Worm (Caenorhabditis elegans) whole organism, L4 larva: Measurements from ENCODE around the gene cyn-12.

Source experiments
- F10B5.3 ChIP-seq: sonication (generic microtip); optimal IDR thresholded peaks from 2 replicates; lab custom pipeline; 2016; ENCODE audit warnings: mild to moderate bottlenecking, missing genetic modification characterization, missing compliant biosample characterization
- R02D3.7 ChIP-seq: fragments of 150-350 bp; sonication (generic microtip); optimal IDR thresholded peaks from 3 replicates; lab custom pipeline; 2014; ENCODE audit warnings: missing biosample characterization, missing genetic modification characterization
- Y48G9A.11 ChIP-seq: fragments of 200-800 bp; sonication (Bioruptor generic); IDR thresholded peaks from 2 replicates; pipeline ENCODE4 v1.3.6; 2022; ENCODE audit warnings: missing genetic modification reagents, missing genetic modification characterization, missing compliant biosample characterization
- Y5F2A.4 ChIP-seq: fragments of 200-800 bp; sonication (Bioruptor generic); optimal IDR thresholded peaks from 2 replicates; lab custom pipeline; 2018; ENCODE audit warnings: mild to moderate bottlenecking, missing genetic modification characterization, missing compliant biosample characterization
- Y75B8A.6 ChIP-seq: fragments of 200-800 bp; sonication (Bioruptor generic); IDR thresholded peaks from 2 replicates; pipeline ENCODE4 v1.3.6; 2022; ENCODE audit warnings: missing genetic modification reagents, missing genetic modification characterization, missing compliant biosample characterization
- ZK546.5 ChIP-seq, 2 experiments: sonication (generic microtip); optimal IDR thresholded peaks; 2 replicates each; lab custom pipeline; 2017; ENCODE audit warnings: missing biosample characterization in 2 of 2, missing genetic modification characterization in 2 of 2
- ama-1 ChIP-seq: fragments of 150-350 bp; optimal IDR thresholded peaks from 2 replicates; lab custom pipeline; 2014; ENCODE audit warnings: inconsistent platforms, mixed read lengths
- ceh-20 ChIP-seq: fragments of 200-800 bp; sonication (Bioruptor generic); IDR thresholded peaks from 2 replicates; pipeline ENCODE4 v1.3.6; 2022; ENCODE audit warnings: missing genetic modification reagents, missing genetic modification characterization, missing compliant biosample characterization
- ceh-28 ChIP-seq: fragments of 150-350 bp; optimal IDR thresholded peaks from 2 replicates; lab custom pipeline; 2014; ENCODE audit warnings: missing biosample characterization, missing genetic modification reagents, missing genetic modification characterization
- ces-1 ChIP-seq: fragments of 150-350 bp; sonication (generic microtip); optimal IDR thresholded peaks from 4 replicates; lab custom pipeline; 2014; ENCODE audit warnings: missing biosample characterization, missing genetic modification reagents, missing genetic modification characterization
- cey-2 ChIP-seq: sonication (generic microtip); optimal IDR thresholded peaks from 3 replicates; lab custom pipeline; 2017; ENCODE audit warnings: missing genetic modification characterization, mild to moderate bottlenecking, missing compliant biosample characterization, antibody characterized with exemption, borderline replicate concordance; ENCODE audit not compliant: insufficient read depth
- ctbp-1 ChIP-seq: fragments of 200-800 bp; sonication (Bioruptor generic); IDR thresholded peaks from 2 replicates; pipeline ENCODE4 v1.3.6; 2022; ENCODE audit warnings: missing genetic modification reagents, missing genetic modification characterization, missing compliant biosample characterization
- daf-12 ChIP-seq: fragments of 150-350 bp; optimal IDR thresholded peaks from 2 replicates; lab custom pipeline; 2014; ENCODE audit warnings: missing biosample characterization, missing genetic modification reagents, missing genetic modification characterization
- dpl-1 ChIP-seq: fragments of 150-350 bp; optimal IDR thresholded peaks from 2 replicates; lab custom pipeline; 2014; ENCODE audit warnings: missing biosample characterization, missing genetic modification reagents, missing genetic modification characterization
- duxl-1 ChIP-seq: sonication (generic microtip); optimal IDR thresholded peaks from 2 replicates; lab custom pipeline; 2016; ENCODE audit warnings: mild to moderate bottlenecking, missing genetic modification characterization, moderate library complexity, missing compliant biosample characterization; ENCODE audit not compliant: poor library complexity
- egl-43 ChIP-seq: fragments of 200-800 bp; sonication (Bioruptor generic); IDR thresholded peaks from 2 replicates; pipeline ENCODE4 v1.3.6; 2022; ENCODE audit warnings: missing genetic modification reagents, missing genetic modification characterization, missing compliant biosample characterization
- fkh-10 ChIP-seq: fragments of 150-350 bp; optimal IDR thresholded peaks from 2 replicates; lab custom pipeline; 2014; ENCODE audit warnings: missing biosample characterization, missing genetic modification reagents, missing genetic modification characterization
- hlh-30 ChIP-seq: sonication (generic microtip); optimal IDR thresholded peaks from 2 replicates; lab custom pipeline; 2017; ENCODE audit warnings: antibody characterized with exemption, mild to moderate bottlenecking, missing genetic modification characterization, missing compliant biosample characterization; ENCODE audit not compliant: insufficient read depth
- jun-1 ChIP-seq: fragments of 150-350 bp; optimal IDR thresholded peaks from 2 replicates; lab custom pipeline; 2014; ENCODE audit warnings: missing biosample characterization, missing genetic modification reagents, missing genetic modification characterization
- lin-38 ChIP-seq: fragments of 200-800 bp; sonication (Bioruptor generic); IDR thresholded peaks from 2 replicates; pipeline ENCODE4 v1.3.6; 2022; ENCODE audit warnings: missing genetic modification reagents, missing genetic modification characterization, missing compliant biosample characterization
- mdl-1 ChIP-seq, 2 experiments: fragments of 150-350 bp in 1 of 2; sonication (generic microtip) in 1 of 2; optimal IDR thresholded peaks; 2 replicates each; lab custom pipeline; 2014 to 2017; ENCODE audit warnings: missing biosample characterization in 2 of 2, missing genetic modification characterization in 2 of 2
- mdt-29 ChIP-seq: fragments of 200-800 bp; sonication (Bioruptor generic); IDR thresholded peaks from 2 replicates; pipeline ENCODE4 v1.3.6; 2022; ENCODE audit warnings: missing genetic modification reagents, missing genetic modification characterization, missing compliant biosample characterization
- mxl-3 ChIP-seq: fragments of 200-800 bp; sonication (Bioruptor generic); optimal IDR thresholded peaks from 2 replicates; lab custom pipeline; 2018; ENCODE audit warnings: mild to moderate bottlenecking, missing genetic modification characterization, missing compliant biosample characterization
- nhr-25 ChIP-seq: sonication (generic microtip); optimal IDR thresholded peaks from 2 replicates; lab custom pipeline; 2017; ENCODE audit warnings: missing genetic modification characterization, mild to moderate bottlenecking, missing compliant biosample characterization, antibody characterized with exemption, moderate library complexity, borderline replicate concordance; ENCODE audit not compliant: insufficient read depth
- nhr-28 ChIP-seq: fragments of 150-350 bp; optimal IDR thresholded peaks from 2 replicates; lab custom pipeline; 2014; ENCODE audit warnings: missing biosample characterization, missing genetic modification characterization
- nhr-77 ChIP-seq: fragments of 150-350 bp; optimal IDR thresholded peaks from 2 replicates; lab custom pipeline; 2014; ENCODE audit warnings: missing biosample characterization, missing genetic modification characterization
- pqm-1 ChIP-seq: sonication (generic microtip); optimal IDR thresholded peaks from 2 replicates; lab custom pipeline; 2017; ENCODE audit warnings: missing biosample characterization, missing genetic modification characterization
- set-16 ChIP-seq: fragments of 200-800 bp; sonication (Bioruptor generic); IDR thresholded peaks from 2 replicates; pipeline ENCODE4 v1.3.6; 2022; ENCODE audit warnings: missing genetic modification reagents, missing genetic modification characterization, missing compliant biosample characterization
- skn-1 ChIP-seq: fragments of 150-350 bp; optimal IDR thresholded peaks from 2 replicates; lab custom pipeline; 2014; ENCODE audit warnings: missing biosample characterization, missing genetic modification characterization
- snpc-4 ChIP-seq: fragments of 150-350 bp; optimal IDR thresholded peaks from 2 replicates; lab custom pipeline; 2014; ENCODE audit warnings: missing biosample characterization, missing genetic modification characterization
- unc-130 ChIP-seq: sonication (generic microtip); optimal IDR thresholded peaks from 2 replicates; lab custom pipeline; 2016; ENCODE audit warnings: missing genetic modification reagents, missing genetic modification characterization, missing compliant biosample characterization
- vab-7 ChIP-seq: fragments of 200-800 bp; sonication (Bioruptor generic); IDR thresholded peaks from 2 replicates; pipeline ENCODE4 v1.3.6; 2022; ENCODE audit warnings: missing genetic modification reagents, missing genetic modification characterization, missing compliant biosample characterization
- zag-1 ChIP-seq: fragments of 150-350 bp; optimal IDR thresholded peaks from 2 replicates; lab custom pipeline; 2014; ENCODE audit warnings: missing biosample characterization, missing genetic modification characterization
- zfp-2 ChIP-seq: sonication (generic microtip); optimal IDR thresholded peaks from 2 replicates; lab custom pipeline; 2016; ENCODE audit warnings: mild to moderate bottlenecking, missing genetic modification characterization, missing compliant biosample characterization

cyn-12 gene

ce11 chrIV:7114599-7114998 lies 18.4 kb downstream of the cyn-12 start, which contains the start of gene nas-8:
Gene nas-8, plus strand, starts transcription at chrIV:7114899.
- no peak for TF ChIP-seq Y5F2A.4 (GFP tag; lab: Kevin White, UChicago)
- no peak for TF ChIP-seq ceh-28 (tag; lab: Kevin White, UChicago)
- TF ChIP-seq ZK546.5 (tag; optimal IDR thresholded peaks at IDR 0.05; lab: Kevin White, UChicago), result no peak
- TF ChIP-seq ama-1 (lab: Kevin White, UChicago), result no peak
- no peak for TF ChIP-seq skn-1 (tag; lab: Kevin White, UChicago)
- no peak for TF ChIP-seq F10B5.3 (tag; lab: Kevin White, UChicago)
- no peak for TF ChIP-seq nhr-28 (tag; lab: Kevin White, UChicago)
- no peak for TF ChIP-seq hlh-30 (tag; lab: Kevin White, UChicago)
- no peak for TF ChIP-seq duxl-1
- no peak for TF ChIP-seq mxl-3 (GFP tag; lab: Kevin White, UChicago)
- TF ChIP-seq Y75B8A.6 (GFP tag; lab: Robert Waterston, UW), result no peak
- TF ChIP-seq ctbp-1, result no peak
- TF ChIP-seq vab-7, result no peak
- no peak for TF ChIP-seq snpc-4 (tag; lab: Kevin White, UChicago)
- TF ChIP-seq zfp-2 (tag; lab: Kevin White, UChicago), result no peak
- no peak for TF ChIP-seq fkh-10
- TF ChIP-seq cey-2, result no peak
- no peak for TF ChIP-seq ces-1 (GFP tag; lab: Kevin White, UChicago)
- TF ChIP-seq R02D3.7, result no peak
- TF ChIP-seq Y48G9A.11 (GFP tag; lab: Robert Waterston, UW), result no peak

- 0 out of 2 replicates have a peak, but pooled peaks have one; percentile 51 for TF ChIP-seq egl-43 (GFP tag; lab: Robert Waterston, UW)
- peak; percentile 82 for TF ChIP-seq set-16 (GFP tag; lab: Robert Waterston, UW)
Observed at ce11 chrIV:7112312-7112711, 20.7 kb downstream of the cyn-12 start.

ce11 chrIV:7111354-7111753 lies 21.7 kb downstream of the cyn-12 start, which contains the start of the genes ZC477.7 and ssq-3:
Gene ZC477.7, minus strand, starts transcription at chrIV:7111454.
Gene ssq-3, plus strand, starts transcription at chrIV:7111604.
- no peak for TF ChIP-seq pqm-1 (tag; lab: Kevin White, UChicago)
- TF ChIP-seq jun-1 (tag; lab: Kevin White, UChicago), result no peak
- TF ChIP-seq lin-38 (GFP tag; lab: Robert Waterston, UW), result no peak
- TF ChIP-seq set-16 (GFP tag; lab: Robert Waterston, UW), result no peak

- TF ChIP-seq nhr-77 (tag; lab: Kevin White, UChicago) (no peak), mdl-1 (tag; optimal IDR thresholded peaks at IDR 0.05; lab: Kevin White, UChicago) (no peak), ceh-20 (GFP tag; lab: Robert Waterston, UW) (no peak), daf-12 (tag; lab: Kevin White, UChicago) (no peak), dpl-1 (GFP tag; lab: Kevin White, UChicago) (no peak), unc-130 (GFP tag; lab: Kevin White, UChicago) (no peak), zag-1 (tag; lab: Kevin White, UChicago) (no peak), nhr-25 (tag; lab: Kevin White, UChicago) (no peak), mdt-29 (GFP tag; lab: Robert Waterston, UW) (no peak)
- TF ChIP-seq, all 104 proteins: peak for 0
Observed at ce11 chrIV:7107893-7108292, 25.1 kb downstream of the cyn-12 start, which contains the start of gene ZC477.2. Gene ZC477.2, plus strand, starts transcription at chrIV:7108193.
